Fruit fly (Drosophila melanogaster) whole organism, prepupa: ENCODE data around the gene Edg78E.

ENCODE experiments used
- Smox ChIP-seq: fragments of 200-800 bp; sonication (Bioruptor generic); optimal IDR thresholded peaks from 3 replicates; lab custom pipeline; 2016; ENCODE audit warnings: missing biosample characterization, missing genetic modification characterization
- acj6 ChIP-seq: fragments of 200-800 bp; sonication (Bioruptor generic); optimal IDR thresholded peaks from 3 replicates; lab custom pipeline; 2016; ENCODE audit warnings: missing biosample characterization, missing genetic modification characterization
- lz ChIP-seq: fragments of 200-800 bp; sonication (Bioruptor generic); optimal IDR thresholded peaks from 3 replicates; lab custom pipeline; 2016; ENCODE audit warnings: missing biosample characterization, missing genetic modification characterization

dm6 chr3L:21319957-21320356 lies 22.4 kb upstream of the Edg78E start:
- TF ChIP-seq Smox (GFP tag; lab: Kevin White, UChicago) (no peak), lz (GFP tag; lab: Kevin White, UChicago) (no peak), acj6 (GFP tag; lab: Kevin White, UChicago) (no peak)
